Worm (Caenorhabditis elegans) whole organism, dauer: Measurements from ENCODE around the gene T12G3.2.

ENCODE experiments used
- unc-62 ChIP-seq: sonication (generic microtip); optimal IDR thresholded peaks from 2 replicates; lab custom pipeline; 2017; ENCODE audit warnings: missing biosample characterization, missing genetic modification reagents, missing genetic modification characterization

Gene T12G3.2

DNA sequence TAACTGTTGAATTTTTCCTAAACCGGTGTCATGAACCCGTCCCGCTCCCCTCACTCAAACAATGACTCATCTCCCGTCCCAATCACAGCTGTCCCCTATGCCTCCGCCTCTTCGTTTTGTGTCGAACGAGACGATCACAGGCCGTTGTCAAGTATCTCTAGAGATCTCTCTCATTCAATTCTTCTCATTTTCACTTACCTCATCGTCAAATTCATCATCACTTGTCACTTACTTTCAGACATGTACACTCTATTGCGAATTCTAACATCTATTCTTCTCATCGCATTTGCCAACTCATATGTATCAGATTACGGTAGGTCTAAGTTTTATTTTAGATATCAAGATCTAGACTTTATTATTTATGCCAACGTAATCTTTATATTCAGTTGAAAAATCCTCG is 10.7 kb upstream of the T12G3.2 start, which contains the start of gene K08E4.3:
Gene K08E4.3 (plus strand): TSS at position 235 of the 400 bp plus-strand sequence.
- TF ChIP-seq unc-62 (GFP tag; lab: Kevin White, UChicago): no peak

DNA sequence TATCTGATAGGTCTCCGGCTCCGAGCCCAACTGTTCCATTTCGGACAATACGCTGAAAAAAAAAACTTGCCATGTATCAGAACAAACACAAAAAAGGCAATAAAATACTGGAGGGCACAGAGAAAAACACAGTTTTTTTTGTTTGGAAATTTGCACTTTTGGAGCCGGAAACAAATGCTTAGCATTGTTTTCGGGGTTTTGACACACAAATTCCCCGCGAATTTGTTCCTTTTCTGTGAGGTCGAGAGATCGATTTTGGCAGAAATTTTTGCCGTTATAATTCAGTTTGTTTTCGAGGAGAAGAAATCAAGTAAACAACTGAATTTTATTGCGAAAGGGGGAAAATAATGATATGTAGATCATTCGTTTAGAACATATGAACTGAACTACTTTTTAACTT is 9.8 kb upstream of the T12G3.2 start, which contains the start of gene K08E4.2:
Gene K08E4.2 (minus strand): TSS at position 54 of the 400 bp plus-strand sequence.
- no peak for TF ChIP-seq unc-62 (GFP tag; lab: Kevin White, UChicago)

DNA sequence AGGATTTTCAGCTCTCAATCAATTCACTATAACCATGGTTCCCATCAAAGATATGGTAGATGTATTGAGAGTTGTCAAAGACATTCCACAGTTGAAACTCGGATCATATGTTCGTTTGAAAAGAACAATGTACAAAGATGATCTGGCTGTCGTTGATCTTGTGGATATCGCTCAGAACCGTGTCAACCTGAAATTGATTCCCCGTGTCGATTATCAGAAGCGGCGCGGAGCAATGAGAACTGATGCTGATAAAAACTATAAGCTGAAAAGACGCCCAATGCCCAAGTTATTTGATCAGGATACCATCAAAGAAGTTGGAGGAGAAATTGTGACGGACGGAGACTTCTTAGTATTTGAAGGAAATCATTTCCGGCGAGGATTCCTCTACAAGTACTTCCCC is 5.7 kb upstream of the T12G3.2 start:
- TF ChIP-seq unc-62 (GFP tag; lab: Kevin White, UChicago): no peak

DNA sequence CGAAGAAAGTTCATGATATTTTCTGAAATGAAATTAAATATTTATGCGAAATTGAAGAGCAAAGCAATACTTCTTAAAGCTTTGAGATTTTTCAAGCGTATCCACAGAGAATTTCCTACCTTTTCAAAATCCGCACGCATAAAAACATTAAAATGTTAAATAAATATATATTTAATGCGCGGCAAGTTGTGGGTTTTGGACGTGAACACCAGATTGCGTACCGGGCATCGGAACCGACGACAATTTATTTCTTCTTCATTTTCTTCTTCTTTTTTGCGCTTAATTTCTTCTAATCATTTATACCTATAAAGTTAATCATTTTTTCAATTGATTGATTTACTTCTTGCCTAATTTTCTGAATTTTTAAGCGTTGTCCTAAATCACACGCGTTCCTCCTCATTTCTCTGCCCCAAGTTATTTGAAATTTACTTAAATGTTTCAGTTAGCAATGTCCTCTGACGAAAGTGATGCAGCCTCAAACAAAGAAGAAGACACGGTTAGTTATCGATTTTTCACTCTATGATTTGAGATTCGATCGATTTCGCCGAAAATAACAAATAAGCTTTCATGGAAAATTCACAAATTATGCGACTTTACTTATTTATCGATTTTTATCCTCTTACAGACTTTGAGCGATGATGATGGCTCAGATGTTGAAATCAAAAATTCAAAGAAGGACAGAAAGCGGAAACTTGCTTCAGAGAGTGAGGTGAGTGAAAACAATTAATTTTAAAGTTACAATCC is 4.5 kb upstream of the T12G3.2 start, which contains the start of the genes bre-5 and spt-5:
Gene bre-5 (minus strand): TSS at position 167 of the 744 bp plus-strand sequence.
Gene spt-5 (plus strand): TSS at position 443 of the 744 bp plus-strand sequence.
- no peak for TF ChIP-seq unc-62 (GFP tag; lab: Kevin White, UChicago)

DNA sequence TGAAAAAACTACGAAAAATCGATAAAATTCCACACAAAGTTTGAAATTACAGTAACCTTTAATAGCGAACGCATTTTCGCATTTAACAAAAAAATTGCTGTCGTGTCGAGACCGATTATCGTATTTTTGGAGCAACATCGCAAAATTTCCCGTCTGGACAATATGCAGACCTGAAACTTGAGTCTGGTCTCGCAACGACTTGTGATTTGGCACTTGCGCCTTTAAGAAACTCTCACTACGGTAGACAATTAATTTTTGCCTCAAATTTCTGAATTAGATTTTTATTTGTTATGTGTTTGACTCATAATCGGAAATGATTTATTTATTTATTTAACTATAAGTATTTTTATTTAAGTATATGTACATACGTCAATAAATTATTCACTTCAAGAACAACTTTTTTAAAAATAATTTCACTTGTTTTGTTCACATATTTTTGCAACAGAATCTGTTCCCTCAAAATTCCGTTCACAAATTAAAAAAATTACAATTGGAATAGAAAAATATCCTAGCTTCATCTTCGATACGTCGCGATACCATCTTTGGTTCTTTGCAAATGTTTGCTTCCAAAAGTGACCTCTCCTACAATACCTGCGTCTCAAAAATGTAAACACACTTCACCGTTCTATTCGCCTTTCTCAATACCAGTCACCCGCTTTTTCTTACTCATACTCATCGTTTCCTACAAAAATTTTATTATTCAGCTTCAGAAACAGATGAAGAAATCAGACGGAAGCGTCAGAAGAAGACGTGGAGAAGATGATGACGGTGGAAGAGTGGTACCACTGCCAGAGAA is 983 bp upstream of the T12G3.2 start, which contains the start of gene T12G3.4:
Gene T12G3.4 (plus strand): TSS at position 705 of the 796 bp plus-strand sequence.
- TF ChIP-seq unc-62 (GFP tag; lab: Kevin White, UChicago): no peak

DNA sequence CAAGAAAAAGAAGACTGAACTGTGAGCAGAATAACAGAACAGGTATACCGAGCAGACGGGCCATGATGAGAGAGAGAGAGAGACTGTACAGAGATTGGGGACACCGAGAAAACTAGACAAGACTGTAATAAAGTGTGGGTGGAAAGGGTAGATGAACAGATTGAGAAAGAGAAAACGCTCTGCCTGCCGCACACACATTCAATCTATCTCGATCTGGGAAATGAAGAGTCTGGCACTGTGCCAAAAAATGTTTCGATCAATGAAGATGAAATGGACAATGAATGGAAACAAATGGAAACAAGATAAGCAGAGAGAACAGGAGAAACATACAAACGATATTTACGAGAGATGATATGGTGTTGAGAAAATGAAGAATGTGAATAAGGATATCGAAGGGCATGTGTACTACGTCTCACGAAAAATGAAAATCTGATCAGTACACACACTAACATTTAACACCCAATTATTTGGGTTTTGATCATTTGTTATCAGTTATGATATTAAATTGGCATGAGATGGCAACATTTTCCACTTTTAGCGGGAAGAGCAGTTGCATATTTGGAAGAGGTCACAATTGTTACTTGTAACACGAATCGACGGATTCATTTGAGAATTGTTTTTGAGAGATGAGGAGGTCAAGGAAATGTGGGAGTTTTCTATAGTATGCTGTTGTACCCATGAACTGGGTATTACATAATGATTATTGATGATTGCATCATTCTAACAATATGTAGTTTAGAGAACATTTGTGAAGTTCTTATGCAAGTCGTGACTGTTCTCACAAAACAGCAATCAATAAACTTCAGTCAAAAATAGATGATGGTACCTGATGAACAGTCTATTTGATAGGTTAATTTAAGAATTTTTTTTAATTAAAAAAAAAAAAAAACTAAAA is 1.7 kb downstream of the T12G3.2 start:
- no peak for TF ChIP-seq unc-62 (GFP tag; lab: Kevin White, UChicago)

DNA sequence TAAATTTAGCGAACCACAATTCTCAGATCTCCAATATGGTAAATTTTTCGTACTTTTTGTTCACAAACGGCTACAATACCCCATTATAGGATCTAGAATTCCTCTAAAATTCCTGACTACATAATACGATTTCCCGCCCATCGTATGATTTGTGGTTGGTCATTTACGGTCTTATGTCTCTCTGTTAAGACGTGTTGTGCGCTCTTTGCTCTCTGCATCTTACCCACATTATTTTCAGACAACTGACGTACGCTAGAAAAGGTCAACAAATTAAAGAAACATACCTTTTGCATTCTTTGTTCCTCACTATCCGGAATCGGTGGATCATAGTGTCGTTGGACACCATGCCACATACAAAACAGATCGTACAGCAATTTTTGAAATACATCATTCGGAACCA is 3.7 kb downstream of the T12G3.2 start:
- TF ChIP-seq unc-62 (GFP tag; lab: Kevin White, UChicago): no peak

DNA sequence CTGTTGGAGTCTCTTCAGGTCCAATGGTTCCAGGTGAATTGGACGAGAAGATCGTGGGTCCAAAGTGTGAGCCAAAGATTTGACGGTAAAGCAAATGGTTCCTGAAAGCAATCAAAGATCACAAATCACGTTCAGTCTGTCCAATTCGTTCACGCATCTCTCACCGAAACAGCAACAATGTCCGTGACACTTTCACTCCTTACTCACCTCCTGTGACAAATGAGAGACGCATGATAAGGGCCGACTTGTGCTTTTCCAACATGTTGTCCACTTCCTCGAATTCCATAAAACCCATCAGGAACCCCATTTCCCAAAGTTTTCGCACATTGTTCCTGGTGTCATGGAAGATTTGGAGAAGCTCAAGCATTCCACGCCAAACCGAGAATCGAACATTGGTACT is 6.3 kb downstream of the T12G3.2 start:
- no peak for TF ChIP-seq unc-62 (GFP tag; lab: Kevin White, UChicago)

DNA sequence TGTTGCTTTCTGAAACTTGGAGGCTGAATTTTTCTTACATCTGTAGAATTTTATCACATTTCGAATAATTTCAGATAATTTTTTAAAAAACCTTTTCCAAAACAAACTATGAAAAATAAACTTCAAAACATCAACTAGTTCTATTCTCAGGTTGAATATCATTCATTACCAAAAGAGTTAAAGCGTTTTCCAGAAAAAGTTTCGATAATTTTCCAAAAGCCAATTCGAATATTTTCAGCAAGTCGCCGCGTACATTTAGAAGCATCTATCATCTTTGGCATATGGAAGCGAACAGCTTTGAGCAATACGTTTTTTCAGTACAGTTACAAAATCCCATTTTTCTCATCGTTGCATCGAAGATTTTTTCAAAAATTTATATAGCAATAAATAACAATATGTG is 9.8 kb downstream of the T12G3.2 start:
- TF ChIP-seq unc-62 (GFP tag; lab: Kevin White, UChicago): no peak

DNA sequence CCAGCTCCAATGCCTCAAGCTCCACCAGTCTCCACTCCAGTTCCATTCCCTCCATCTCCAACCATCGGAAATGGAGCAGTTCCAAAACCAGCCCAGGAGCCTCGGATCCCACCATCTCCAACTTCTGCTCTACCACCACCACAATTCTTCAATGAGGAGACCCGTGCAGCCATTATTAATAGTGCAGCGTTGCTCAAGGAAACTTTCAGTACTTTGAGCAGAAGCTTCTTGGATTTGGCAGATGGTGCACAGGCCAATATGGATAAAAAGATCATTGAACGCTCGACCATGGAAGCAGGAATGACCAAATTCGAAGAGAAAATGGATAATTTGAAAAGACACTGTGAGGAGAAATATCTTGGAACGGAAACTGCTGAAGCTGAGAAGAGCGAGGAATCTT is 11.3 kb downstream of the T12G3.2 start:
- no peak for TF ChIP-seq unc-62 (GFP tag; lab: Kevin White, UChicago)

DNA sequence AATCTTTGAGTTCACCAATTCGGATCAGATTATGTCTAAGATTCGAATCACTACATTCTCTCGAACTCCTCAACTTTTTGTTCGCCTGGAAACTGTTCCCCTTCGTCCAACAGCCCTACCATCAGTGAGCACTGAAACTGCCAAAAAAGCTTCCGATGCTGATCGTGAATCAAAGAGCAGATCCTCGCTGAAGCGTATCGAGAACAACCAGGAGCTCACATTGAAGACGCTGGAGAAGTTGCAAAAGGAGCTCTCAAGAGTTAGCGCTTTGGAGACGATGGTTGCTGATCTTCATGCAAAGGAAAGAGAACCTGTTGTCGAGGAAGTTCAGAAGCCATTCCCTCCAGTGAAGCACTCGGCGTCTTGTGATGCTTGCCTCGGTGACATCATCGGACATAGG is 12.0 kb downstream of the T12G3.2 start:
- TF ChIP-seq unc-62 (GFP tag; lab: Kevin White, UChicago): no peak

DNA sequence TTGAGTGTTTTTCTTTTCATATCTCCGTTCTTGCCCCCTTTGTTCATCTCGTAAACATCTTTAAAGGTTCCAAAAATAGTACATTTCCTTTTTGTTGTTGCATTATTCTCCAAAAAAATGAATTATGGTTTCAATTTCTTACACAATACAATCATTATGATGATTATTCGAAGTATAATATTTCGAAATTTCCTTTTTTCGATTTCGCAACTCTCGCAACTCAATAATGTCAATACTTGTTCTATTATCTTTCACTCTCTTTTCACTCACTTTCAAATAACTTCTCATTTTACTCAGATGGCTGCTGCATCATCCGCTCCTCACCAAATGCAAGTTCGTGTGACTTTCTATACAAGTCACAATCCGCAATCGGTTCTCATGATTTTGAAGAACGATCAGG is 12.8 kb downstream of the T12G3.2 start, which contains the start of gene sqst-1:
Gene sqst-1 (plus strand): TSS at position 298 of the 400 bp plus-strand sequence.
- TF ChIP-seq unc-62 (GFP tag; lab: Kevin White, UChicago): no peak

DNA sequence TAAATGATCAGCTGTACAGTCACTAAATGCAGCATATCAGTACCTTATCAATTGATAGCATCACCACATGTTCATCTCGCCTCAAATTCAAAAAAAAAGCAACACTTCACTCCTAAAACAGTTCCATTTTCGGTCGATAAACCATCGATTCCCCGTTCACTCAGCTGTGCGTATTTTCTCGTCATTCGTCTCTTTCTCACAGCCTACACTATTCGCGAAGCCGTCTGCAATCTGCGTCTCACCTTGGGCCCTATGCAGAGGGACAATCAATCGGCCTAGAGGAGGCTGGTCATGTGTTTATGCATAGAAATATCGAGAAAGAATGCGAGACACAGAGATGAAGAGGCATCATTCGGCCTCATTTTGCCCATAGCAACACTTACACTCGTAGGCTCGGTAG is 14.4 kb downstream of the T12G3.2 start:
- TF ChIP-seq unc-62 (GFP tag; lab: Kevin White, UChicago): no peak

DNA sequence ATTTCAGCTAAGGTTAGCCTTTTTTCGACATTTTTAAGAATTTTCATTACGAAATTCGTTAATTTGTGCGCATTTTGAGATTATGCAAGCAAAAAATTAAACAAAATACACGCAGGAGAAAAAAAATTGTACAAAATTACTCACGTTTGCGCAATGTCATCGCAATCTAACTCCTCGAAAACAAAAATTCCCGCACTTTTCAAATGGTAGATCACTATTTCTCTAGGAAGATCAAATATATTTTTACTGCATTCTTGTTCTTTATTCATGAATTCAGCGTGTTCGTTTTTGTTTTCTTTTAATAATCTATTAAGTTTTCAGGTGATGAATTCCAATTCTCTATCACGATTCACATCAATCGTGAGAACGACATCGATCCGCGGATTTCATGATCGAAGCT is 15.8 kb downstream of the T12G3.2 start, which contains the start of the genes T12G3.6 and mrpl-51:
Gene T12G3.6 (minus strand): TSS at position 269 of the 400 bp plus-strand sequence.
Gene mrpl-51 (plus strand): TSS at position 322 of the 400 bp plus-strand sequence.
- no peak for TF ChIP-seq unc-62 (GFP tag; lab: Kevin White, UChicago)

DNA sequence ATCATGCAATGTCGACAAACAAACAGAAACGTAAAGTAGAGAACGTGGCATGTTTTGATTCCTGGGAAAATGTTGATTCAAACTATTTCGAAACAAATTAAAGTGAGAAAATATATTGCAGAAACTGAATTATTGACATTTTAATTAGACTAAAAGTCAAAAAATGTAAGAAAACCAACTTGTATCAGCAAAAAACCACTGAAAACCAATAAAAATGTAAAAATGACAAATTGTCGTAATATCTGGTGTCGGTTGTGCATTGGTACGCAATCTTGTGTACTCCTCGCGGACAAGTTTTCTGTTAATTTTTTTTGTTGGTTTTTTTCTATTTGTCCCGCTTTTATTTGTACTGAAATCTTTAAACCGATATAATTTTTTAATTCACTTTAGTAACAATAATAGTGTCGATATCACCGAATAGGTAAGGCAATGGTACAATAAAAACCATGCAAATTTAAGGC is 17.0 kb downstream of the T12G3.2 start, which contains the start of gene T12G3.11:
Gene T12G3.11 (minus strand): TSS at position 51 of the 461 bp plus-strand sequence.
- no peak for TF ChIP-seq unc-62 (GFP tag; lab: Kevin White, UChicago)
